Worm (Caenorhabditis elegans) whole organism, late embryonic: ENCODE data around the gene B0563.6.

Experiments
- dve-1 ChIP-seq: sonication (generic microtip); optimal IDR thresholded peaks from 2 replicates; lab custom pipeline; 2017; ENCODE audit warnings: antibody characterized with exemption, mild to moderate bottlenecking, missing genetic modification characterization, missing compliant biosample characterization
- hlh-30 ChIP-seq: sonication (generic microtip); optimal IDR thresholded peaks from 2 replicates; lab custom pipeline; 2017; ENCODE audit warnings: antibody characterized with exemption, missing genetic modification characterization, missing compliant biosample characterization; ENCODE audit not compliant: insufficient read depth
- pat-9 ChIP-seq: fragments of 200-800 bp; sonication (Bioruptor generic); optimal IDR thresholded peaks from 2 replicates; lab custom pipeline; 2018; ENCODE audit warnings: mild to moderate bottlenecking, missing genetic modification characterization, moderate library complexity, missing compliant biosample characterization
- pax-1 ChIP-seq: fragments of 150-350 bp; optimal IDR thresholded peaks from 2 replicates; lab custom pipeline; 2014; ENCODE audit warnings: missing biosample characterization, missing genetic modification characterization
- pqm-1 ChIP-seq: sonication (generic microtip); optimal IDR thresholded peaks from 2 replicates; lab custom pipeline; 2016; ENCODE audit warnings: missing genetic modification characterization, missing compliant biosample characterization
- tbx-2 ChIP-seq: sonication (generic microtip); optimal IDR thresholded peaks from 2 replicates; lab custom pipeline; 2016; ENCODE audit warnings: missing genetic modification characterization, missing compliant biosample characterization
- unc-42 ChIP-seq: sonication (generic microtip); optimal IDR thresholded peaks from 2 replicates; lab custom pipeline; 2016; ENCODE audit warnings: missing genotype, missing genetic modification characterization, missing compliant biosample characterization

- TF ChIP-seq pqm-1 (tag; lab: Kevin White, UChicago) (no peak), pax-1 (tag; lab: Kevin White, UChicago) (no peak), pat-9 (no peak), dve-1 (tag; lab: Kevin White, UChicago) (no peak), hlh-30 (tag; lab: Kevin White, UChicago) (no peak), tbx-2 (tag; lab: Kevin White, UChicago) (no peak), unc-42 (tag; lab: Kevin White, UChicago) (no peak)
These were observed 45.6 kb upstream of the B0563.6 start for ce11 chrX:9091873-9092272.
